Fruit fly (Drosophila melanogaster): ENCODE data around the gene Sgsh.

Sgsh gene

dm6 chr3R:18913856-18914593 lies 1.3 kb upstream of the Sgsh start (continued):
- TF ChIP-seq acj6 (GFP tag; optimal IDR thresholded peaks at IDR 0.05) (peak; percentile 55), CG8119 (GFP tag; IDR thresholded peaks at IDR 0.05) (peak; percentile 52), Eip78C (GFP tag) (peak; percentile 76), CG11902 (GFP tag; optimal IDR thresholded peaks at IDR 0.05) (no peak), Ets96B (tag; optimal IDR thresholded peaks at IDR 0.05) (peak; percentile 45), dac (GFP tag; optimal IDR thresholded peaks at IDR 0.05) (no peak), Eip75B (GFP tag; optimal IDR thresholded peaks at IDR 0.05) (peak; percentile 57), Hr38 (GFP tag; optimal IDR thresholded peaks at IDR 0.05) (no peak), salr (GFP tag; optimal IDR thresholded peaks at IDR 0.05) (peak; percentile 21 to 90), CG8632 (GFP tag; optimal IDR thresholded peaks at IDR 0.05) (peak; percentile 30), net (GFP tag; optimal IDR thresholded peaks at IDR 0.05) (peak; percentile 50), Met (GFP tag; optimal IDR thresholded peaks at IDR 0.05) (peak; percentile 71), CG10631 (GFP tag; optimal IDR thresholded peaks at IDR 0.05) (peak; percentile 54), CG6276 (GFP tag; optimal IDR thresholded peaks at IDR 0.05) (peak; percentile 61), CG4318 (GFP tag; optimal IDR thresholded peaks at IDR 0.05) (peak; percentile 83), CG31627 (GFP tag; optimal IDR thresholded peaks at IDR 0.05) (peak; percentile 45), Smox (GFP tag; optimal IDR thresholded peaks at IDR 0.05) (peak; percentile 64), CG7368 (GFP tag; optimal IDR thresholded peaks at IDR 0.05) (peak; percentile 21), Gug (GFP tag; IDR thresholded peaks at IDR 0.05) (0 out of 2 replicates have a peak, but pooled peaks have one; percentile 9), topi (GFP tag; optimal IDR thresholded peaks at IDR 0.05) (peak; percentile 48), CG34406 (GFP tag; optimal IDR thresholded peaks at IDR 0.05) (peak; percentile 42)

dm6 chr3R:18910923-18911322 lies 1.8 kb downstream of the Sgsh start:
- peak; percentile 4 for TF ChIP-seq CG32006 (GFP tag; optimal IDR thresholded peaks at IDR 0.05)
- TF ChIP-seq CG34406 (GFP tag; optimal IDR thresholded peaks at IDR 0.05), result no peak
- TF ChIP-seq svp (GFP tag), result peak; percentile 70
- TF ChIP-seq OdsH (GFP tag; optimal IDR thresholded peaks at IDR 0.05), result peak; percentile 8
- no peak for TF ChIP-seq CG8119 (GFP tag; IDR thresholded peaks at IDR 0.05)
- TF ChIP-seq Eip75B (GFP tag; optimal IDR thresholded peaks at IDR 0.05), result no peak

dm6 chr3R:18910336-18910735 lies 2.4 kb downstream of the Sgsh start:
- TF ChIP-seq pdm3 (GFP tag; optimal IDR thresholded peaks at IDR 0.05) (no peak), eg (GFP tag; IDR thresholded peaks at IDR 0.05) (no peak)

- TF ChIP-seq Eip93F (GFP tag; optimal IDR thresholded peaks at IDR 0.05) (peak; percentile 30), ss (GFP tag; optimal IDR thresholded peaks at IDR 0.05) (no peak), esn (GFP tag; optimal IDR thresholded peaks at IDR 0.05) (peak; percentile 16), fd59A (GFP tag; optimal IDR thresholded peaks at IDR 0.05) (no peak), svp (GFP tag) (peak; percentile 65), CG6854 (GFP tag; optimal IDR thresholded peaks at IDR 0.05) (no peak), Sox14 (GFP tag; optimal IDR thresholded peaks at IDR 0.05) (peak; percentile 5), dac (GFP tag; optimal IDR thresholded peaks at IDR 0.05) (no peak), CG15336 (GFP tag; IDR thresholded peaks at IDR 0.05) (peak; percentile 15; the same call in 1 of the 2 replicates), CG8319 (GFP tag; optimal IDR thresholded peaks at IDR 0.05) (no peak), cyc (GFP tag; optimal IDR thresholded peaks at IDR 0.05) (peak; percentile 18), vri (GFP tag; optimal IDR thresholded peaks at IDR 0.05) (no peak), OdsH (GFP tag; optimal IDR thresholded peaks at IDR 0.05) (peak; percentile 17), net (GFP tag; optimal IDR thresholded peaks at IDR 0.05) (no peak), Eip75B (GFP tag; optimal IDR thresholded peaks at IDR 0.05) (peak; percentile 24), CG4318 (GFP tag; optimal IDR thresholded peaks at IDR 0.05) (no peak), Hr38 (GFP tag; optimal IDR thresholded peaks at IDR 0.05) (no peak), salr (GFP tag; optimal IDR thresholded peaks at IDR 0.05) (no peak), achi (GFP tag; optimal IDR thresholded peaks at IDR 0.05) (peak; percentile 29), CG11902 (GFP tag; optimal IDR thresholded peaks at IDR 0.05) (no peak), fd85E (GFP tag; optimal IDR thresholded peaks at IDR 0.05) (no peak), Met (GFP tag; optimal IDR thresholded peaks at IDR 0.05) (no peak), fkh (GFP tag; optimal IDR thresholded peaks at IDR 0.05) (no peak), CG3919 (GFP tag; optimal IDR thresholded peaks at IDR 0.05) (peak; percentile 27), acj6 (GFP tag; optimal IDR thresholded peaks at IDR 0.05) (peak; percentile 3), CG6808 (GFP tag; optimal IDR thresholded peaks at IDR 0.05) (no peak), CG7368 (GFP tag; optimal IDR thresholded peaks at IDR 0.05) (peak; percentile 24)
These were observed 6.5 kb downstream of the Sgsh start, which contains the start of gene EndoA for dm6 chr3R:18905921-18906878. Gene EndoA (plus strand): TSS chr3R:18906609.

All from whole organism, prepupa.